Worm (Caenorhabditis elegans) whole organism, mixed stage, embryonic: Measurements from ENCODE around the gene T07D4.5.
A peak's percentile ranks its signal among the peaks of the same experiment; 100 is the strongest.

Source experiments
- blmp-1 ChIP-seq: fragments of 150-350 bp; optimal IDR thresholded peaks from 2 replicates; lab custom pipeline; 2014; ENCODE audit warnings: missing biosample characterization, missing genetic modification characterization
- ceh-43 ChIP-seq: fragments of 200-800 bp; sonication (Bioruptor generic); optimal IDR thresholded peaks from 2 replicates; lab custom pipeline; 2018; ENCODE audit warnings: mild to moderate bottlenecking, missing genetic modification characterization, moderate library complexity, missing compliant biosample characterization
- lin-13 ChIP-seq: fragments of 150-350 bp; optimal IDR thresholded peaks from 2 replicates; lab custom pipeline; 2014; ENCODE audit warnings: missing biosample characterization, missing genetic modification characterization
- mab-5 ChIP-seq: fragments of 150-350 bp; optimal IDR thresholded peaks from 2 replicates; lab custom pipeline; 2014; ENCODE audit warnings: missing biosample characterization, missing genetic modification characterization
- mep-1 ChIP-seq: fragments of 150-350 bp; optimal IDR thresholded peaks from 2 replicates; lab custom pipeline; 2017; ENCODE audit warnings: missing biosample characterization, missing genetic modification reagents, missing genetic modification characterization, inconsistent platforms
- nhr-12 ChIP-seq: fragments of 150-350 bp; optimal IDR thresholded peaks from 2 replicates; lab custom pipeline; 2014; ENCODE audit warnings: missing biosample characterization, missing genetic modification characterization
- nhr-237 ChIP-seq: fragments of 150-350 bp; optimal IDR thresholded peaks from 2 replicates; lab custom pipeline; 2014; ENCODE audit warnings: missing biosample characterization, missing genetic modification characterization
- nhr-28 ChIP-seq: fragments of 150-350 bp; optimal IDR thresholded peaks from 2 replicates; lab custom pipeline; 2014; ENCODE audit warnings: missing biosample characterization, missing genetic modification characterization
- nhr-76 ChIP-seq: sonication (generic microtip); optimal IDR thresholded peaks from 2 replicates; lab custom pipeline; 2017; ENCODE audit warnings: missing biosample characterization, missing genetic modification characterization
- pha-4 ChIP-seq: fragments of 150-350 bp; optimal IDR thresholded peaks from 2 replicates; lab custom pipeline; 2018; ENCODE audit warnings: missing biosample characterization, missing genetic modification reagents, missing genetic modification characterization
- unc-62 ChIP-seq: fragments of 150-350 bp; optimal IDR thresholded peaks from 2 replicates; lab custom pipeline; 2014; ENCODE audit warnings: missing biosample characterization, missing genetic modification reagents, missing genetic modification characterization
- ztf-11 ChIP-seq: fragments of 150-350 bp; optimal IDR thresholded peaks from 2 replicates; lab custom pipeline; 2014; ENCODE audit warnings: missing biosample characterization, missing genetic modification characterization

DNA sequence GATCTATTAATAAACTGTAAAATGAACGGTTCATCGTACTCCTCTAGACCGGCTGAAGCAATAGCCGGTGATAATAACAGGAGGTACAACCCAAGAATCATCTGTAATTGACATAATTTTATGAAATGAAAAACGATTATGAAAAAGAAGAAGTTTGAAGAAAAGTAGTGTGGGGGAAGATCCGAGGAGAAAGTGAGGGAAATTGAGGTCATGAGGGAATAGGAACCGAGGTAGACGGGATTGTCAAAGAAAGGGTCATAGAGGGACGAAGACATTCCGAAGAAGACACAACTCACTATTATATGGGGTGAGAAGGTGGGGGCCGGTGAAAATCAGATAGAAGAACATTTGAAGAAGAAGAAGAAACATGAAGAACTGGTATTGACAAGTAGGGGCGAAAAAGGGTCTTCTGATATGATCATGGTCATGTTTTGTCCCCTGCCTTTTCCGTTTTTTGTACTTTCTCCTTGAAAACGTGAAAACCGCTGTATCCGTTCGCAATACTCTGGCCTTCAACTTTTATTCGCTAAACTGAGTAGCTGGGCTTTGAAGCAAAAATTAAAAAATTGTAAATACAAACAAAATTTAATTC is 32.0 kb downstream of the T07D4.5 start, which contains the start of gene oac-46:
- TF ChIP-seq unc-62, result no peak
- TF ChIP-seq nhr-28, result no peak
- TF ChIP-seq nhr-12 (tag; lab: Kevin White, UChicago), result no peak
- no peak for TF ChIP-seq nhr-76 (tag; lab: Kevin White, UChicago)
- TF ChIP-seq mab-5, result no peak
- no peak for TF ChIP-seq pha-4 (tag; lab: Kevin White, UChicago)
- TF ChIP-seq ztf-11 (tag; lab: Kevin White, UChicago), result no peak
- TF ChIP-seq ceh-43 (GFP tag; lab: Kevin White, UChicago), result no peak
- no peak for TF ChIP-seq lin-13 (tag; lab: Kevin White, UChicago)
- no peak for TF ChIP-seq mep-1
- TF ChIP-seq blmp-1, result peak; percentile 44
- TF ChIP-seq nhr-237 (tag; lab: Kevin White, UChicago), result no peak
